Fruit fly (Drosophila melanogaster) whole organism, embryonic: ENCODE data around the gene CG7430.
"Not testable (repeated sequence)": the region's sequence is repeated elsewhere in the genome, so short reads cannot be mapped to it uniquely, and the experiment has no call there.

Experiments used
- Bteb2 ChIP-seq: fragments of 200-800 bp; sonication (Bioruptor generic); optimal IDR thresholded peaks from 2 replicates; lab custom pipeline; 2016; ENCODE audit warnings: missing biosample characterization, missing genetic modification characterization
- CG2712 ChIP-seq: fragments of 200-800 bp; optimal IDR thresholded peaks from 3 replicates; lab custom pipeline; 2019; ENCODE audit warnings: missing biosample characterization, mild to moderate bottlenecking, missing genetic modification characterization, moderate library complexity
- CG6689 ChIP-seq: fragments of 200-800 bp; sonication (Bioruptor generic); IDR thresholded peaks from 2 replicates; pipeline ENCODE4 v1.3.6; 2022; ENCODE audit warnings: missing biosample characterization, missing genetic modification characterization
- CG7357 ChIP-seq: fragments of 200-800 bp; sonication (Bioruptor generic); IDR thresholded peaks from 3 replicates; pipeline ENCODE4 v1.3.6; 2022; ENCODE audit warnings: missing biosample characterization, missing genetic modification characterization
- H15 ChIP-seq: fragments of 200-800 bp; sonication (Bioruptor generic); IDR thresholded peaks from 3 replicates; pipeline ENCODE4 v1.3.6; 2022; ENCODE audit warnings: missing biosample characterization, missing genetic modification characterization
- Hr78 ChIP-seq, 2 experiments: fragments of 200-800 bp in 1 of 2; fragments of >200 bp in 1 of 2; sonication (Bioruptor generic) in 1 of 2; optimal IDR thresholded peaks; 2 replicates each; lab custom pipeline; 2017 to 2019; ENCODE audit warnings: missing biosample characterization in 2 of 2, missing genetic modification characterization in 2 of 2, mild to moderate bottlenecking in 1 of 2, moderate library complexity in 1 of 2
- Sin3A ChIP-seq: fragments of >200 bp; optimal IDR thresholded peaks from 2 replicates; lab custom pipeline; 2018
- psq ChIP-seq: fragments of 200-800 bp; sonication (Bioruptor generic); optimal IDR thresholded peaks from 2 replicates; lab custom pipeline; 2017; ENCODE audit warnings: missing biosample characterization, missing genetic modification characterization
- sna ChIP-seq: fragments of 200-800 bp; sonication (Bioruptor generic); IDR thresholded peaks from 2 replicates; pipeline ENCODE4 v1.3.6; 2022; ENCODE audit warnings: missing biosample characterization, missing genetic modification characterization; ENCODE audit not compliant: partially characterized antibody

- TF ChIP-seq H15 (GFP tag; lab: Robert Waterston, UW); Bteb2; CG6689 (GFP tag; lab: Robert Waterston, UW); CG2712 (tag; lab: Kevin White, UChicago); Hr78 (GFP tag; optimal IDR thresholded peaks at IDR 0.05; lab: Kevin White, UChicago); sna; psq (GFP tag; lab: Kevin White, UChicago); Sin3A (lab: Kevin White, UChicago); CG7357 (GFP tag; lab: Robert Waterston, UW): not testable (repeated sequence)
These were observed 11.5 kb downstream of the CG7430 start, which contains the start of gene CG34002 for dm6 chr3L:17858174-17858573.
